Fruit fly (Drosophila melanogaster): ENCODE data around the gene CASK.
A peak's percentile ranks its signal among the peaks of the same experiment; 100 is the strongest.

The CASK gene

dm6 chr3R:21849988-21850460 is 27.6 kb upstream of the CASK start (continued):
- TF ChIP-seq ap (GFP tag; IDR thresholded peaks at IDR 0.05) (0 out of 2 replicates have a peak, but pooled peaks have one; percentile 12), oc (tag; optimal IDR thresholded peaks at IDR 0.05) (peak; percentile 24), chif (GFP tag; optimal IDR thresholded peaks at IDR 0.05) (peak; percentile 37 to 67), ci (GFP tag; IDR thresholded peaks at IDR 0.05) (peak; percentile 64), eve (GFP tag; optimal IDR thresholded peaks at IDR 0.05) (peak in 1 of 2 experiments; percentile 77), amos (GFP tag; IDR thresholded peaks at IDR 0.05; ENCODE audit: partially characterized antibody) (peak; percentile 15; the same call in 1 of the 2 replicates), toy (GFP tag; IDR thresholded peaks at IDR 0.05) (no peak), sd (tag; optimal IDR thresholded peaks at IDR 0.05) (peak; percentile 50), al (GFP tag; IDR thresholded peaks at IDR 0.05) (no peak), CG8924 (tag; optimal IDR thresholded peaks at IDR 0.05) (peak; percentile 14), Blimp-1 (GFP tag; optimal IDR thresholded peaks at IDR 0.05) (peak; percentile 61), twi (tag; optimal IDR thresholded peaks at IDR 0.05) (peak; percentile 84), CG17568 (GFP tag; optimal IDR thresholded peaks at IDR 0.05) (no peak), ewg (GFP tag; optimal IDR thresholded peaks at IDR 0.05) (peak; percentile 25), kay (GFP tag; optimal IDR thresholded peaks at IDR 0.05) (peak; percentile 38), CG9727 (GFP tag; optimal IDR thresholded peaks at IDR 0.05) (peak; percentile 23), Hsf (GFP tag; optimal IDR thresholded peaks at IDR 0.05) (peak; percentile 59), CG13775 (GFP tag; optimal IDR thresholded peaks at IDR 0.05) (peak; percentile 35), HHEX (GFP tag; optimal IDR thresholded peaks at IDR 0.05) (peak; percentile 37), slou (GFP tag; optimal IDR thresholded peaks at IDR 0.05) (no peak), gfzf (GFP tag; optimal IDR thresholded peaks at IDR 0.05) (no peak), CG9609 (GFP tag; optimal IDR thresholded peaks at IDR 0.05) (peak; percentile 36), CG17912 (GFP tag; optimal IDR thresholded peaks at IDR 0.05) (no peak), esg (GFP tag; conservative IDR thresholded peaks at IDR 0.05) (peak; percentile 27; the same call in 1 of the 2 replicates), ATbp (GFP tag; optimal IDR thresholded peaks at IDR 0.05) (peak; percentile 24), NC2β (GFP tag; optimal IDR thresholded peaks at IDR 0.05) (peak; percentile 60), CG10959 (GFP tag; IDR thresholded peaks at IDR 0.05) (0 out of 2 replicates have a peak, but pooled peaks have one; percentile 28), CG6175 (GFP tag; IDR thresholded peaks at IDR 0.05) (peak; percentile 49; the same call in 1 of the 3 replicates), hb (GFP tag; IDR thresholded peaks at IDR 0.05; ENCODE audit: partially characterized antibody) (no peak), her (GFP tag; optimal IDR thresholded peaks at IDR 0.05) (peak; percentile 2), Deaf1 (tag; optimal IDR thresholded peaks at IDR 0.05) (no peak), row (GFP tag; IDR thresholded peaks at IDR 0.05) (peak; percentile 74), zf30C (GFP tag; optimal IDR thresholded peaks at IDR 0.05) (no peak), ranshi (GFP tag; IDR thresholded peaks at IDR 0.05) (no peak), BEAF-32 (GFP tag; optimal IDR thresholded peaks at IDR 0.05) (no peak), Six4 (GFP tag; optimal IDR thresholded peaks at IDR 0.05) (peak; percentile 14), sisA (GFP tag; IDR thresholded peaks at IDR 0.05) (0 out of 2 replicates have a peak, but pooled peaks have one; percentile 26), Oaz (GFP tag; IDR thresholded peaks at IDR 0.05) (no peak), CG6272 (GFP tag; IDR thresholded peaks at IDR 0.05) (0 out of 2 replicates have a peak, but pooled peaks have one; percentile 12), CG10209 (GFP tag; optimal IDR thresholded peaks at IDR 0.05) (peak; percentile 50), ERR (GFP tag; optimal IDR thresholded peaks at IDR 0.05) (no peak), gsb-n (tag; optimal IDR thresholded peaks at IDR 0.05) (peak; percentile 68), CG30431 (GFP tag; optimal IDR thresholded peaks at IDR 0.05) (peak; percentile 47), CG31365 (tag; optimal IDR thresholded peaks at IDR 0.05) (no peak), gcm (GFP tag; optimal IDR thresholded peaks at IDR 0.05) (no peak), az2 (GFP tag; optimal IDR thresholded peaks at IDR 0.05) (peak; percentile 42), CG6854 (GFP tag; optimal IDR thresholded peaks at IDR 0.05) (no peak), kni (GFP tag; optimal IDR thresholded peaks at IDR 0.05) (peak; percentile 30), btn (GFP tag; optimal IDR thresholded peaks at IDR 0.05) (no peak), CG3407 (GFP tag; optimal IDR thresholded peaks at IDR 0.05) (peak; percentile 20)
